Worm (Caenorhabditis elegans): ENCODE data around the gene T26C5.5.

DNA sequence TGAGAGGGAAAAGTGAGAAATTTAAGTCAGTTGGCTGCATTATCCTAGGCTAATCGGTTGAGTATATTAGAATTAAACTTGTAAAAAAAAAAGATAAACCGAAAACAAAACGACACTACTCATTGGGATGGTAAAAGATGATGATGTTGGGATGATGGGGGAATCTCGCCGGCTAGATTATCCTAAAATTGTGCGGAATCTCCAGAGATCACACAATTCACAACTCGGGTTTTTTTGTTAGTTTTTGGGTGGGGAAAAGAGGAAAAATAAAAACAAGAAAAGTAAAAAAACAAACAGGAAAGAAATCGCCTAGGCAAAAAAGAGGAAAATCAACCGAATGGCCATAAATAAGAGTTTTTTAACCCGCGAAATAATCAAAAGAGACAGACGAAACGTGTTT lies 28.6 kb upstream of the T26C5.5 start:
- TF ChIP-seq fax-1 (tag; optimal IDR thresholded peaks at IDR 0.05) (no peak), tbx-2 (tag; optimal IDR thresholded peaks at IDR 0.05) (no peak), ceh-22 (tag; optimal IDR thresholded peaks at IDR 0.05) (no peak), fkh-6 (tag; optimal IDR thresholded peaks at IDR 0.05) (no peak), syd-9 (tag; optimal IDR thresholded peaks at IDR 0.05) (no peak), gmeb-2 (tag; optimal IDR thresholded peaks at IDR 0.05) (no peak), pha-4 (tag; optimal IDR thresholded peaks at IDR 0.05) (no peak)
